Worm (Caenorhabditis elegans) whole organism, L2 larva: ENCODE measurements around the gene sel-9.

Experiments
- R02D3.7 ChIP-seq: fragments of 150-350 bp; optimal IDR thresholded peaks from 2 replicates; lab custom pipeline; 2014; ENCODE audit warnings: missing biosample characterization, missing genetic modification characterization
- Y55F3AM.14 ChIP-seq: fragments of 200-800 bp; sonication (Bioruptor generic); optimal IDR thresholded peaks from 2 replicates; lab custom pipeline; 2018; ENCODE audit warnings: mild to moderate bottlenecking, missing genetic modification characterization, missing compliant biosample characterization
- ZK546.5 ChIP-seq: sonication (generic microtip); optimal IDR thresholded peaks from 2 replicates; lab custom pipeline; 2017; ENCODE audit warnings: missing biosample characterization, missing genetic modification characterization
- aly-2 ChIP-seq: fragments of 150-350 bp; optimal IDR thresholded peaks from 2 replicates; lab custom pipeline; 2014; ENCODE audit warnings: missing biosample characterization, missing genetic modification characterization
- ama-1 ChIP-seq: fragments of 150-350 bp; optimal IDR thresholded peaks from 2 replicates; lab custom pipeline; 2018; ENCODE audit warnings: inconsistent platforms
- blmp-1 ChIP-seq: sonication (generic microtip); optimal IDR thresholded peaks from 2 replicates; lab custom pipeline; 2017; ENCODE audit warnings: missing genetic modification characterization, mild to moderate bottlenecking, missing compliant biosample characterization, antibody characterized with exemption, moderate library complexity; ENCODE audit not compliant: insufficient read depth
- ceh-16 ChIP-seq: fragments of 150-350 bp; optimal IDR thresholded peaks from 2 replicates; lab custom pipeline; 2014; ENCODE audit warnings: missing biosample characterization, missing genetic modification characterization
- ceh-82 ChIP-seq: fragments of 150-350 bp; optimal IDR thresholded peaks from 2 replicates; lab custom pipeline; 2014; ENCODE audit warnings: missing biosample characterization, missing genetic modification characterization
- crh-2 ChIP-seq: sonication (generic microtip); optimal IDR thresholded peaks from 2 replicates; lab custom pipeline; 2017; ENCODE audit warnings: missing biosample characterization, missing genetic modification characterization
- fos-1 ChIP-seq: fragments of 150-350 bp; optimal IDR thresholded peaks from 2 replicates; lab custom pipeline; 2014; ENCODE audit warnings: missing biosample characterization, missing genetic modification characterization
- gmeb-1 ChIP-seq: fragments of 150-350 bp; optimal IDR thresholded peaks from 2 replicates; lab custom pipeline; 2014; ENCODE audit warnings: missing biosample characterization, missing genetic modification characterization
- lin-11 ChIP-seq: fragments of 150-350 bp; sonication (generic microtip); optimal IDR thresholded peaks from 2 replicates; lab custom pipeline; 2014; ENCODE audit warnings: missing biosample characterization, missing genetic modification characterization, inconsistent platforms, mixed read lengths
- lin-13 ChIP-seq: fragments of 150-350 bp; optimal IDR thresholded peaks from 2 replicates; lab custom pipeline; 2014; ENCODE audit warnings: missing biosample characterization, missing genetic modification reagents, missing genetic modification characterization
- lsy-2 ChIP-seq, 2 experiments: fragments of 150-350 bp in 1 of 2; sonication (generic microtip) in 1 of 2; optimal IDR thresholded peaks; 2 replicates each; lab custom pipeline; 2014 to 2017; ENCODE audit warnings: missing biosample characterization in 2 of 2, missing genetic modification characterization in 2 of 2
- mab-5 ChIP-seq: fragments of 150-350 bp; optimal IDR thresholded peaks from 2 replicates; lab custom pipeline; 2014; ENCODE audit warnings: missing biosample characterization, missing genetic modification characterization
- mdl-1 ChIP-seq, 2 experiments: fragments of 150-350 bp in 1 of 2; sonication (generic microtip) in 1 of 2; optimal IDR thresholded peaks; 2 replicates each; lab custom pipeline; 2017; ENCODE audit warnings: missing biosample characterization in 2 of 2, missing genetic modification characterization in 2 of 2
- nhr-10 ChIP-seq: sonication (generic microtip); optimal IDR thresholded peaks from 2 replicates; lab custom pipeline; 2017; ENCODE audit warnings: missing biosample characterization, missing genetic modification characterization
- nhr-129 ChIP-seq: fragments of 150-350 bp; optimal IDR thresholded peaks from 2 replicates; lab custom pipeline; 2014; ENCODE audit warnings: missing biosample characterization, missing genetic modification characterization
- nhr-21 ChIP-seq: fragments of 150-350 bp; optimal IDR thresholded peaks from 2 replicates; lab custom pipeline; 2014; ENCODE audit warnings: missing biosample characterization, missing genetic modification characterization
- nhr-23 ChIP-seq: fragments of 150-350 bp; optimal IDR thresholded peaks from 2 replicates; lab custom pipeline; 2014; ENCODE audit warnings: missing biosample characterization, missing genetic modification reagents, missing genetic modification characterization
- nhr-237 ChIP-seq: fragments of 150-350 bp; optimal IDR thresholded peaks from 2 replicates; lab custom pipeline; 2014; ENCODE audit warnings: missing biosample characterization, missing genetic modification characterization
- nhr-25 ChIP-seq: fragments of 150-350 bp; sonication (generic microtip); optimal IDR thresholded peaks from 3 replicates; lab custom pipeline; 2014; ENCODE audit warnings: missing biosample characterization, missing genetic modification characterization
- nhr-77 ChIP-seq: fragments of 150-350 bp; optimal IDR thresholded peaks from 2 replicates; lab custom pipeline; 2014; ENCODE audit warnings: missing biosample characterization, missing genetic modification characterization
- peb-1 ChIP-seq: fragments of 150-350 bp; optimal IDR thresholded peaks from 2 replicates; lab custom pipeline; 2014; ENCODE audit warnings: missing biosample characterization, missing genetic modification characterization
- sem-4 ChIP-seq: fragments of 150-350 bp; optimal IDR thresholded peaks from 2 replicates; lab custom pipeline; 2014; ENCODE audit warnings: missing biosample characterization, missing genetic modification reagents, missing genetic modification characterization
- skn-1 ChIP-seq: sonication (generic microtip); optimal IDR thresholded peaks from 2 replicates; lab custom pipeline; 2017; ENCODE audit warnings: missing biosample characterization, missing genetic modification characterization
- sma-3 ChIP-seq: sonication (generic microtip); optimal IDR thresholded peaks from 2 replicates; lab custom pipeline; 2016; ENCODE audit warnings: missing genetic modification reagents, missing genetic modification characterization, missing compliant biosample characterization
- sma-9 ChIP-seq, 2 experiments: fragments of 150-350 bp in 1 of 2; sonication (generic microtip) in 1 of 2; optimal IDR thresholded peaks; 2 replicates each; lab custom pipeline; 2014 to 2016; ENCODE audit warnings: missing genetic modification characterization in 2 of 2, mild to moderate bottlenecking in 1 of 2, missing biosample characterization in 1 of 2, missing compliant biosample characterization in 1 of 2, missing genetic modification reagents in 1 of 2, moderate library complexity in 1 of 2
- snpc-4 ChIP-seq: fragments of 150-350 bp; optimal IDR thresholded peaks from 2 replicates; lab custom pipeline; 2014; ENCODE audit warnings: missing biosample characterization, missing genetic modification characterization
- unc-39 ChIP-seq: fragments of 150-350 bp; optimal IDR thresholded peaks from 2 replicates; lab custom pipeline; 2014; ENCODE audit warnings: missing biosample characterization, missing genetic modification characterization
- unc-55 ChIP-seq: fragments of 150-350 bp; sonication (generic microtip); optimal IDR thresholded peaks from 3 replicates; lab custom pipeline; 2014; ENCODE audit warnings: missing biosample characterization, missing genetic modification reagents, missing genetic modification characterization
- unc-62 ChIP-seq: fragments of 150-350 bp; optimal IDR thresholded peaks from 2 replicates; lab custom pipeline; 2014; ENCODE audit warnings: missing biosample characterization, missing genetic modification reagents, missing genetic modification characterization
- ztf-1 ChIP-seq: fragments of 200-800 bp; sonication (Bioruptor generic); conservative IDR thresholded peaks from 2 replicates; pipeline ENCODE4 v1.3.6; 2022; ENCODE audit warnings: missing genetic modification characterization, missing compliant biosample characterization
- ztf-4 ChIP-seq: fragments of 150-350 bp; optimal IDR thresholded peaks from 2 replicates; lab custom pipeline; 2014; ENCODE audit warnings: missing biosample characterization, missing genetic modification characterization

sel-9 gene

ce11 chrV:8267275-8267674 lies 35.1 kb downstream of the sel-9 start:
- TF ChIP-seq fos-1 (tag; lab: Kevin White, UChicago) (peak; percentile 73), ztf-4 (tag; lab: Kevin White, UChicago) (no peak), nhr-21 (no peak), lin-13 (GFP tag; lab: Kevin White, UChicago) (peak; percentile 16), snpc-4 (no peak), peb-1 (tag; lab: Kevin White, UChicago) (no peak), nhr-129 (tag; lab: Kevin White, UChicago) (peak; percentile 66), lsy-2 (tag; optimal IDR thresholded peaks at IDR 0.05; lab: Kevin White, UChicago) (peak in 1 of 2 experiments; percentile 24), gmeb-1 (tag; lab: Kevin White, UChicago) (peak; percentile 71), crh-2 (tag; lab: Kevin White, UChicago) (peak; percentile 77), nhr-77 (tag; lab: Kevin White, UChicago) (no peak), sma-9 (GFP tag; optimal IDR thresholded peaks at IDR 0.05; lab: Kevin White, UChicago) (peak; percentile 63), sma-9 (tag; optimal IDR thresholded peaks at IDR 0.05; lab: Kevin White, UChicago) (no peak), sma-3 (GFP tag; lab: Kevin White, UChicago) (peak; percentile 34), aly-2 (no peak), nhr-237 (tag; lab: Kevin White, UChicago) (no peak)

ce11 chrV:8266232-8266631 lies 36.1 kb downstream of the sel-9 start, which contains the start of gene F21F8.5:
F21F8.5 (minus strand) TSS chrV:8266332.
- TF ChIP-seq mdl-1 (tag; optimal IDR thresholded peaks at IDR 0.05; lab: Kevin White, UChicago): no peak
- TF ChIP-seq unc-55 (GFP tag; lab: Kevin White, UChicago): no peak
- TF ChIP-seq sma-3 (GFP tag; lab: Kevin White, UChicago): no peak

ce11 chrV:8263941-8264340 lies 38.4 kb downstream of the sel-9 start, which contains the start of gene C16D9.9:
C16D9.9 (plus strand) TSS chrV:8264241.
- no peak for TF ChIP-seq lsy-2 (tag; optimal IDR thresholded peaks at IDR 0.05; lab: Kevin White, UChicago)
- TF ChIP-seq mdl-1 (tag; optimal IDR thresholded peaks at IDR 0.05; lab: Kevin White, UChicago): no peak
- no peak for TF ChIP-seq unc-39
- TF ChIP-seq nhr-25: no peak
- TF ChIP-seq blmp-1 (tag; lab: Kevin White, UChicago): no peak
- TF ChIP-seq skn-1 (tag; lab: Kevin White, UChicago): no peak
- TF ChIP-seq lin-13 (GFP tag; lab: Kevin White, UChicago): no peak
- no peak for TF ChIP-seq nhr-129 (tag; lab: Kevin White, UChicago)
- no peak for TF ChIP-seq nhr-21

- TF ChIP-seq crh-2 (tag; lab: Kevin White, UChicago) (no peak), mdl-1 (tag; optimal IDR thresholded peaks at IDR 0.05; lab: Kevin White, UChicago) (no peak), aly-2 (no peak), peb-1 (tag; lab: Kevin White, UChicago) (no peak)
These were observed 38.9 kb downstream of the sel-9 start, which contains the start of gene C16D9.8 for ce11 chrV:8263466-8263865. C16D9.8 (minus strand) TSS chrV:8263566.

ce11 chrV:8262212-8262611 lies 40.2 kb downstream of the sel-9 start:
- no peak for TF ChIP-seq ztf-1 (GFP tag; lab: Robert Waterston, UW)
- TF ChIP-seq unc-62: no peak
- TF ChIP-seq nhr-237 (tag; lab: Kevin White, UChicago): no peak
- TF ChIP-seq R02D3.7 (tag; lab: Kevin White, UChicago): no peak
- no peak for TF ChIP-seq unc-39

ce11 chrV:8259016-8259415 lies 43.4 kb downstream of the sel-9 start, which contains the start of gene C16D9.1:
C16D9.1 (plus strand) TSS chrV:8259316.
- TF ChIP-seq ama-1 (lab: Kevin White, UChicago): no peak
- TF ChIP-seq ceh-82 (tag; lab: Kevin White, UChicago): no peak
- TF ChIP-seq fos-1 (tag; lab: Kevin White, UChicago): no peak
- no peak for TF ChIP-seq lin-11 (tag; lab: Kevin White, UChicago)
- no peak for TF ChIP-seq sem-4
- TF ChIP-seq unc-62: no peak
- TF ChIP-seq nhr-25: no peak
- TF ChIP-seq nhr-77 (tag; lab: Kevin White, UChicago): no peak
- no peak for TF ChIP-seq sma-3 (GFP tag; lab: Kevin White, UChicago)
- TF ChIP-seq nhr-23: no peak
- TF ChIP-seq peb-1 (tag; lab: Kevin White, UChicago): no peak
- no peak for TF ChIP-seq aly-2
- no peak for TF ChIP-seq nhr-10 (tag; lab: Kevin White, UChicago)
- no peak for TF ChIP-seq ZK546.5
- no peak for TF ChIP-seq ceh-16
- no peak for TF ChIP-seq Y55F3AM.14 (GFP tag; lab: Kevin White, UChicago)
- no peak for TF ChIP-seq ztf-4 (tag; lab: Kevin White, UChicago)
- no peak for TF ChIP-seq mab-5 (tag; lab: Kevin White, UChicago)
- TF ChIP-seq lin-13 (GFP tag; lab: Kevin White, UChicago): no peak
- no peak for TF ChIP-seq mdl-1 (tag; optimal IDR thresholded peaks at IDR 0.05; lab: Kevin White, UChicago)
